Fruit fly (Drosophila melanogaster) whole organism, prepupa: ENCODE results near the gene vito.

Experiments
- CG10669 ChIP-seq: fragments of 200-800 bp; sonication (Bioruptor generic); optimal IDR thresholded peaks from 3 replicates; lab custom pipeline; 2018; ENCODE audit warnings: missing biosample characterization, mild to moderate bottlenecking, missing genetic modification characterization, moderate library complexity
- CG11294 ChIP-seq: fragments of 200-800 bp; sonication (Bioruptor generic); IDR thresholded peaks from 2 replicates; pipeline ENCODE4 v1.3.6; 2022; ENCODE audit warnings: missing biosample characterization, missing genetic modification characterization
- CG16779 ChIP-seq: fragments of 200-800 bp; sonication (Bioruptor generic); optimal IDR thresholded peaks from 3 replicates; lab custom pipeline; 2017; ENCODE audit warnings: missing biosample characterization, mild to moderate bottlenecking, missing genetic modification characterization
- CG3032 ChIP-seq: fragments of 200-800 bp; optimal IDR thresholded peaks from 2 replicates; lab custom pipeline; 2019; ENCODE audit warnings: missing biosample characterization, mild to moderate bottlenecking, missing genetic modification characterization, moderate library complexity
- CG3919 ChIP-seq: fragments of 200-800 bp; sonication (Bioruptor generic); optimal IDR thresholded peaks from 3 replicates; lab custom pipeline; 2016; ENCODE audit warnings: missing biosample characterization, missing genetic modification characterization
- CG4318 ChIP-seq: fragments of 200-800 bp; sonication (Bioruptor generic); optimal IDR thresholded peaks from 3 replicates; lab custom pipeline; 2017; ENCODE audit warnings: missing biosample characterization, mild to moderate bottlenecking, missing genetic modification characterization
- CG6792 ChIP-seq: fragments of 200-800 bp; sonication (Bioruptor generic); optimal IDR thresholded peaks from 3 replicates; lab custom pipeline; 2016; ENCODE audit warnings: missing biosample characterization, missing genetic modification characterization
- CG6854 ChIP-seq: fragments of 200-800 bp; sonication (Bioruptor generic); optimal IDR thresholded peaks from 2 replicates; lab custom pipeline; 2017; ENCODE audit warnings: missing biosample characterization, mild to moderate bottlenecking, missing genetic modification characterization
- Eip75B ChIP-seq: fragments of 200-800 bp; sonication (Bioruptor generic); optimal IDR thresholded peaks from 3 replicates; lab custom pipeline; 2016; ENCODE audit warnings: missing biosample characterization, missing genetic modification characterization
- Hr39 ChIP-seq: fragments of 200-800 bp; sonication (Bioruptor generic); optimal IDR thresholded peaks from 2 replicates; lab custom pipeline; 2016; ENCODE audit warnings: missing biosample characterization, missing genetic modification characterization
- Lpt ChIP-seq: fragments of 200-800 bp; sonication (Bioruptor generic); optimal IDR thresholded peaks from 3 replicates; lab custom pipeline; 2016; ENCODE audit warnings: missing biosample characterization, missing genetic modification characterization
- Sox102F ChIP-seq: fragments of 200-800 bp; sonication (Bioruptor generic); optimal IDR thresholded peaks from 2 replicates; lab custom pipeline; 2016; ENCODE audit warnings: missing biosample characterization, mild to moderate bottlenecking, missing genetic modification characterization
- achi ChIP-seq: fragments of 200-800 bp; sonication (Bioruptor generic); optimal IDR thresholded peaks from 3 replicates; lab custom pipeline; 2016; ENCODE audit warnings: missing biosample characterization, missing genetic modification characterization
- dsx ChIP-seq: fragments of 200-800 bp; optimal IDR thresholded peaks from 3 replicates; lab custom pipeline; 2019; ENCODE audit warnings: missing biosample characterization, mild to moderate bottlenecking, missing genetic modification characterization, moderate library complexity; ENCODE audit not compliant: poor library complexity, severe bottlenecking

DNA sequence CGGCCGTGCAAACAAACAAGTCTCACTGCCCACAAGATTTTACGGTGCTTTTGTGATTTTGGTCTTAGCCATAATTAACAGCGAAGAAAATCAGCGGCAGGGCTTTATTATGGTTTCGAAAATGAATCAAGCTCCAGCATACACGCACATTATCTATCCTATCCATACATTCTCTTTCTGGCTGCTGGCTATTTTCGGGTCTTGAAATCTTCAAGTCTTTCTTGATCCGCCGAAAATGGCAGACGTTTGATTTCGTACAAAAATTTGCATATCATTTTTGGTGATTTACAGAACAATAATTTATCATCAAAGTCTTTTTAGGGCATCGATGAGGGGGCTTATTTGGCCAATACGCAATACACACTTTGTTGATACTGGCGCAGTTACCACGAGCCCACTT, 11.7 kb upstream of the vito start:
- TF ChIP-seq Lpt (GFP tag; lab: Kevin White, UChicago) = no peak
- no peak for TF ChIP-seq CG3032
- no peak for TF ChIP-seq CG3919 (GFP tag; lab: Kevin White, UChicago)
- no peak for TF ChIP-seq dsx
- no peak for TF ChIP-seq Eip75B (GFP tag; lab: Kevin White, UChicago)
- TF ChIP-seq CG6792 (GFP tag; lab: Kevin White, UChicago) = no peak
- TF ChIP-seq achi = no peak
- TF ChIP-seq Hr39 (GFP tag; lab: Kevin White, UChicago) = no peak
- TF ChIP-seq CG16779 = no peak
- no peak for TF ChIP-seq CG10669 (GFP tag; lab: Kevin White, UChicago)
- no peak for TF ChIP-seq CG11294 (GFP tag; lab: Robert Waterston, UW)
- no peak for TF ChIP-seq CG6854 (GFP tag; lab: Kevin White, UChicago)
- TF ChIP-seq Sox102F (GFP tag; lab: Kevin White, UChicago) = no peak
- no peak for TF ChIP-seq CG4318 (GFP tag; lab: Kevin White, UChicago)
